Fruit fly (Drosophila melanogaster) whole organism, wandering third instar larva: Measurements from ENCODE around the gene CG8852.

Source experiments
- Abd-B ChIP-seq: fragments of >200 bp; optimal IDR thresholded peaks from 2 replicates; lab custom pipeline; 2017; ENCODE audit warnings: missing biosample characterization, missing genetic modification characterization
- HLH106 ChIP-seq: fragments of 200-800 bp; optimal IDR thresholded peaks from 3 replicates; lab custom pipeline; 2019; ENCODE audit warnings: missing biosample characterization, mild to moderate bottlenecking, missing genetic modification characterization, moderate library complexity
- Hr83 ChIP-seq: fragments of 200-300 bp; sonication (Bioruptor generic); optimal IDR thresholded peaks from 2 replicates; lab custom pipeline; 2016; ENCODE audit warnings: missing biosample characterization, mild to moderate bottlenecking, missing genetic modification characterization, moderate library complexity; ENCODE audit not compliant: poor library complexity, severe bottlenecking
- Jra ChIP-seq: sonication (Bioruptor generic); optimal IDR thresholded peaks from 2 replicates; lab custom pipeline; 2016; ENCODE audit warnings: missing biosample characterization, missing genetic modification characterization
- Mio ChIP-seq: sonication (Bioruptor generic); optimal IDR thresholded peaks from 2 replicates; lab custom pipeline; 2016; ENCODE audit warnings: missing biosample characterization, missing genetic modification characterization
- Myc ChIP-seq: fragments of >200 bp; optimal IDR thresholded peaks from 2 replicates; lab custom pipeline; 2017
- br ChIP-seq: fragments of 200-800 bp; sonication (Bioruptor generic); optimal IDR thresholded peaks from 2 replicates; lab custom pipeline; 2016; ENCODE audit warnings: missing biosample characterization, missing genetic modification characterization
- dl ChIP-seq, 2 experiments: fragments of 175-275, 200-275 bp in 1 of 2; fragments of 200-275 bp in 1 of 2; sonication (Bioruptor generic); optimal IDR thresholded peaks; lab custom pipeline; 2018; ENCODE audit warnings: mild to moderate bottlenecking in 2 of 2, missing biosample characterization in 2 of 2, missing genetic modification characterization in 2 of 2, moderate library complexity in 2 of 2; ENCODE audit not compliant: partially characterized antibody in 2 of 2, insufficient read depth in 1 of 2
- dmrt93B ChIP-seq: fragments of 200-800 bp; sonication (Bioruptor generic); optimal IDR thresholded peaks from 2 replicates; lab custom pipeline; 2018; ENCODE audit warnings: missing biosample characterization, mild to moderate bottlenecking, missing genetic modification characterization
- fru ChIP-seq: fragments of 200-800 bp; sonication (Bioruptor generic); optimal IDR thresholded peaks from 3 replicates; lab custom pipeline; 2016; ENCODE audit warnings: missing biosample characterization, mild to moderate bottlenecking, missing genetic modification characterization
- pan ChIP-seq: fragments of >200 bp; optimal IDR thresholded peaks from 2 replicates; lab custom pipeline; 2017
- usp ChIP-seq: fragments of >200 bp; optimal IDR thresholded peaks from 2 replicates; lab custom pipeline; 2017; ENCODE audit warnings: missing biosample characterization, missing genetic modification characterization

DNA sequence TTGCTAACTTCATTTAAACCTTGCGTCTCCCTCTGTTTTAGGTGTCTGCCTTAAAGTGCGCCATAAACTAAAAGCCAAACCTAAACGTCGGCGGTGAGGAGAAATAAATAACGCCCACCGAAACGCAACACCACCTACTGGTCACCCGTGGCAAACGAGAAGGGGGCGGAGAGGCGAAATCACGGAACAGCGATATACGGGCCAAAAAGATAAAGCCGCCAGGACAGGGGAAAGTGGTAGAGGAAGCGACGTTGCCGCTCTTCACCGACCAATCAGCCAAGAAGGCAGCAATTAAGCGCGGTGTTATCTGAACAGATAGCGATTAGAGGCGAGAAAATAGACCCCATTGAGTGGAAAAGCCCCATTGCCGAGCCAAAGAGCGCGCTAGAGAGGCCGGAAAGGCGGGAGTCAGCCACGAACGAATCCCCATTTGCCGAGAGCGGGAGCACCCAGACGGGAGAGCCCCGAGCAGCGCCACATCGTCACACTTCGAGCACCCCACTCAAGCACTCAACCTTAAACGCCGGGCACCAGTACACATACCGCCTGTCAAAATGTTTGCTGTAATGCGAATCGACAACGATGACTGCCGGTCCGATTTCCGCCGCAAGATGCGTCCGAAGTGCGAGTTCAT is 20.2 kb downstream of the CG8852 start:
- TF ChIP-seq fru (GFP tag; lab: Kevin White, UChicago) = no peak
- peak; percentile 77 to 81 for TF ChIP-seq dl (GFP tag; optimal IDR thresholded peaks at IDR 0.05; lab: Kevin White, UChicago; ENCODE audit: insufficient read depth in 1 of 2, partially characterized antibody in 2 of 2)
- no peak for TF ChIP-seq HLH106 (tag; lab: Kevin White, UChicago)
- TF ChIP-seq Myc (lab: Kevin White, UChicago) = no peak
- no peak for TF ChIP-seq pan (lab: Kevin White, UChicago)
- peak; percentile 15 for TF ChIP-seq br (GFP tag; lab: Kevin White, UChicago)
- TF ChIP-seq Hr83 = no peak
- TF ChIP-seq usp (GFP tag; lab: Kevin White, UChicago) = no peak
- TF ChIP-seq dmrt93B (GFP tag; lab: Kevin White, UChicago) = no peak
- no peak for TF ChIP-seq Mio (GFP tag; lab: Kevin White, UChicago)
- TF ChIP-seq Abd-B = no peak
- no peak for TF ChIP-seq Jra
